Fruit fly (Drosophila melanogaster) whole organism, embryonic: ENCODE data around the gene CG15330.
A peak's percentile ranks its signal among the peaks of the same experiment; 100 is the strongest.

ENCODE experiments used
- Ada2b ChIP-seq: fragments of 200-800 bp; sonication (Bioruptor generic); IDR thresholded peaks from 2 replicates; pipeline ENCODE4 v1.3.6; 2022; ENCODE audit warnings: missing biosample characterization, missing genetic modification characterization
- B-H2 ChIP-seq: fragments of 200-800 bp; sonication (Bioruptor generic); optimal IDR thresholded peaks from 2 replicates; lab custom pipeline; 2018; ENCODE audit warnings: missing biosample characterization, mild to moderate bottlenecking, missing genetic modification characterization
- CG10274 ChIP-seq: fragments of 200-800 bp; sonication (Bioruptor generic); optimal IDR thresholded peaks from 3 replicates; lab custom pipeline; 2017; ENCODE audit warnings: missing biosample characterization, mild to moderate bottlenecking, missing genetic modification characterization
- CG11456 ChIP-seq: fragments of 200-800 bp; sonication (Bioruptor generic); IDR thresholded peaks from 3 replicates; pipeline ENCODE4 v1.3.6; 2022; ENCODE audit warnings: missing biosample characterization, missing genetic modification characterization
- CG11723 ChIP-seq: fragments of 200-800 bp; sonication (Bioruptor generic); optimal IDR thresholded peaks from 2 replicates; lab custom pipeline; 2017; ENCODE audit warnings: missing biosample characterization, mild to moderate bottlenecking, missing genetic modification characterization
- CG12744 ChIP-seq: fragments of 200-800 bp; sonication (Bioruptor generic); optimal IDR thresholded peaks from 2 replicates; lab custom pipeline; 2016; ENCODE audit warnings: missing biosample characterization, missing genetic modification characterization
- CG12769 ChIP-seq: fragments of 200-800 bp; sonication (Bioruptor generic); optimal IDR thresholded peaks from 2 replicates; lab custom pipeline; 2019; ENCODE audit warnings: missing biosample characterization, mild to moderate bottlenecking, missing genetic modification characterization, moderate library complexity
- CG13287 ChIP-seq: fragments of 200-800 bp; sonication (Bioruptor generic); IDR thresholded peaks from 2 replicates; pipeline ENCODE4 v1.3.6; 2022; ENCODE audit warnings: missing biosample characterization, missing genetic modification characterization; ENCODE audit not compliant: partially characterized antibody
- CG14050 ChIP-seq: fragments of 200-800 bp; sonication (Bioruptor generic); IDR thresholded peaks from 3 replicates; pipeline ENCODE4 v1.3.6; 2022; ENCODE audit warnings: missing biosample characterization, missing genetic modification characterization
- CG17359 ChIP-seq: fragments of 200-800 bp; sonication (Bioruptor generic); optimal IDR thresholded peaks from 3 replicates; lab custom pipeline; 2018; ENCODE audit warnings: missing biosample characterization, mild to moderate bottlenecking, missing genetic modification characterization, moderate library complexity
- CG17385 ChIP-seq: fragments of 200-800 bp; sonication (Bioruptor generic); optimal IDR thresholded peaks from 3 replicates; lab custom pipeline; 2018; ENCODE audit warnings: missing biosample characterization, mild to moderate bottlenecking, missing genetic modification characterization
- CG18262 ChIP-seq: fragments of 200-800 bp; optimal IDR thresholded peaks from 3 replicates; lab custom pipeline; 2019; ENCODE audit warnings: missing biosample characterization, mild to moderate bottlenecking, missing genetic modification characterization, moderate library complexity
- CG2678 ChIP-seq: fragments of 200-800 bp; sonication (Bioruptor generic); optimal IDR thresholded peaks from 3 replicates; lab custom pipeline; 2019; ENCODE audit warnings: missing biosample characterization, mild to moderate bottlenecking, missing genetic modification characterization, moderate library complexity
- CG3065 ChIP-seq: fragments of 200-800 bp; sonication (Bioruptor generic); optimal IDR thresholded peaks from 2 replicates; lab custom pipeline; 2016; ENCODE audit warnings: missing biosample characterization, missing genetic modification characterization
- CG31224 ChIP-seq: fragments of 200-800 bp; sonication (Bioruptor generic); IDR thresholded peaks from 2 replicates; pipeline ENCODE4 v1.3.6; 2022; ENCODE audit warnings: missing biosample characterization, missing genetic modification characterization
- CG32532 ChIP-seq: fragments of 200-800 bp; sonication (Bioruptor generic); IDR thresholded peaks from 2 replicates; pipeline ENCODE4 v1.3.6; 2022; ENCODE audit warnings: missing biosample characterization, missing genetic modification characterization
- CG3407 ChIP-seq: fragments of 200-800 bp; sonication (Bioruptor generic); optimal IDR thresholded peaks from 2 replicates; lab custom pipeline; 2018; ENCODE audit warnings: missing biosample characterization, mild to moderate bottlenecking, missing genetic modification characterization
- CG42726 ChIP-seq: fragments of 200-800 bp; sonication (Bioruptor generic); IDR thresholded peaks from 2 replicates; pipeline ENCODE4 v1.3.6; 2022; ENCODE audit warnings: missing biosample characterization, missing genetic modification characterization; ENCODE audit not compliant: partially characterized antibody
- CG4820 ChIP-seq: fragments of 200-800 bp; sonication (Bioruptor generic); optimal IDR thresholded peaks from 3 replicates; lab custom pipeline; 2016; ENCODE audit warnings: missing biosample characterization, missing genetic modification characterization
- CG5245 ChIP-seq: fragments of 200-800 bp; sonication (Bioruptor generic); optimal IDR thresholded peaks from 3 replicates; lab custom pipeline; 2016; ENCODE audit warnings: missing biosample characterization, missing genetic modification characterization
- CG5953 ChIP-seq: fragments of 200-800 bp; sonication (Bioruptor generic); IDR thresholded peaks from 2 replicates; pipeline ENCODE4 v1.3.6; 2022; ENCODE audit warnings: missing biosample characterization, missing genetic modification characterization
- CG8290 ChIP-seq, 3 experiments: fragments of 200-800 bp; sonication (Bioruptor generic); optimal IDR thresholded peaks; 2 replicates each; lab custom pipeline; 2016 to 2019; ENCODE audit warnings: missing biosample characterization in 3 of 3, missing genetic modification characterization in 3 of 3, mild to moderate bottlenecking in 2 of 3, moderate library complexity in 1 of 3
- CG8478 ChIP-seq: fragments of >200 bp; optimal IDR thresholded peaks from 2 replicates; lab custom pipeline; 2018
- Dp ChIP-seq: fragments of 200-800 bp; sonication (Bioruptor generic); optimal IDR thresholded peaks from 2 replicates; lab custom pipeline; 2018; ENCODE audit warnings: missing biosample characterization, mild to moderate bottlenecking, missing genetic modification characterization, moderate library complexity
- Drgx ChIP-seq: fragments of 200-800 bp; sonication (Bioruptor generic); IDR thresholded peaks from 2 replicates; pipeline ENCODE4 v1.3.6; 2022; ENCODE audit warnings: missing biosample characterization, missing genetic modification characterization
- E2f2 ChIP-seq: fragments of 200-800 bp; sonication (Bioruptor generic); IDR thresholded peaks from 2 replicates; pipeline ENCODE4 v1.3.6; 2022; ENCODE audit warnings: missing biosample characterization, missing genetic modification characterization
- Fer1 ChIP-seq: fragments of 200-800 bp; sonication (Bioruptor generic); optimal IDR thresholded peaks from 2 replicates; lab custom pipeline; 2017; ENCODE audit warnings: missing biosample characterization, mild to moderate bottlenecking, missing genetic modification characterization
- HLHmδ ChIP-seq: fragments of 200-800 bp; sonication (Bioruptor generic); optimal IDR thresholded peaks from 2 replicates; lab custom pipeline; 2018; ENCODE audit warnings: missing biosample characterization, mild to moderate bottlenecking, missing genetic modification characterization, moderate library complexity
- Hr39 ChIP-seq: fragments of >200 bp; optimal IDR thresholded peaks from 2 replicates; lab custom pipeline; 2017
- PHDP ChIP-seq: fragments of 200-800 bp; sonication (Bioruptor generic); optimal IDR thresholded peaks from 3 replicates; lab custom pipeline; 2018; ENCODE audit warnings: missing biosample characterization, mild to moderate bottlenecking, missing genetic modification characterization, moderate library complexity
- Usf ChIP-seq: fragments of 200-800 bp; sonication (Bioruptor generic); optimal IDR thresholded peaks from 2 replicates; lab custom pipeline; 2017; ENCODE audit warnings: missing genotype, missing biosample characterization, missing genetic modification characterization
- Xrp1 ChIP-seq: fragments of 200-800 bp; sonication (Bioruptor generic); IDR thresholded peaks from 2 replicates; pipeline ENCODE4 v1.3.6; 2022; ENCODE audit warnings: missing biosample characterization, missing genetic modification characterization
- bbx ChIP-seq: fragments of 200-800 bp; sonication (Bioruptor generic); IDR thresholded peaks from 2 replicates; pipeline ENCODE4 v1.3.6; 2022; ENCODE audit warnings: missing biosample characterization, missing genetic modification characterization; ENCODE audit not compliant: partially characterized antibody
- crc ChIP-seq: fragments of 200-800 bp; sonication (Bioruptor generic); optimal IDR thresholded peaks from 2 replicates; lab custom pipeline; 2016; ENCODE audit warnings: missing biosample characterization, missing genetic modification characterization
- crol ChIP-seq: fragments of 200-800 bp; sonication (Bioruptor generic); IDR thresholded peaks from 2 replicates; pipeline ENCODE4 v1.3.6; 2022; ENCODE audit warnings: missing biosample characterization, missing genetic modification characterization
- da ChIP-seq: fragments of 200-800 bp; sonication (Bioruptor generic); optimal IDR thresholded peaks from 2 replicates; lab custom pipeline; 2016; ENCODE audit warnings: missing biosample characterization, missing genetic modification characterization
- danr ChIP-seq: fragments of 200-800 bp; sonication (Bioruptor generic); IDR thresholded peaks from 2 replicates; pipeline ENCODE4 v1.3.6; 2022; ENCODE audit warnings: missing biosample characterization, missing genetic modification characterization
- gem ChIP-seq: fragments of 200-800 bp; sonication (Bioruptor generic); optimal IDR thresholded peaks from 2 replicates; lab custom pipeline; 2019; ENCODE audit warnings: missing biosample characterization, mild to moderate bottlenecking, missing genetic modification characterization, moderate library complexity
- h ChIP-seq: fragments of >200 bp; optimal IDR thresholded peaks from 2 replicates; lab custom pipeline; 2017
- lab ChIP-seq: fragments of 200-800 bp; sonication (Bioruptor generic); optimal IDR thresholded peaks from 3 replicates; lab custom pipeline; 2017; ENCODE audit warnings: missing biosample characterization, missing genetic modification characterization, mild to moderate bottlenecking, moderate library complexity, missing genetic modification reagents
- lola ChIP-seq, 3 experiments: fragments of >200 bp in 2 of 3; fragments of 200-800 bp in 1 of 3; sonication (Bioruptor generic) in 1 of 3; optimal IDR thresholded peaks; 2 replicates each; lab custom pipeline; 2017 to 2019; ENCODE audit warnings: missing biosample characterization in 3 of 3, missing genetic modification characterization in 3 of 3, mild to moderate bottlenecking in 1 of 3, moderate library complexity in 1 of 3
- nom ChIP-seq: fragments of 200-800 bp; sonication (Bioruptor generic); optimal IDR thresholded peaks from 2 replicates; lab custom pipeline; 2017; ENCODE audit warnings: missing biosample characterization, missing genetic modification characterization, mild to moderate bottlenecking, moderate library complexity, missing genetic modification reagents
- odd ChIP-seq: fragments of 200-800 bp; sonication (Bioruptor generic); optimal IDR thresholded peaks from 2 replicates; lab custom pipeline; 2017; ENCODE audit warnings: missing biosample characterization, mild to moderate bottlenecking, missing genetic modification characterization
- repo ChIP-seq: fragments of 200-800 bp; sonication (Bioruptor generic); optimal IDR thresholded peaks from 2 replicates; lab custom pipeline; 2016; ENCODE audit warnings: missing biosample characterization, missing genetic modification characterization
- sob ChIP-seq: fragments of 200-800 bp; sonication (Bioruptor generic); IDR thresholded peaks from 2 replicates; pipeline ENCODE4 v1.3.6; 2022; ENCODE audit warnings: missing biosample characterization, missing genetic modification characterization
- ssp ChIP-seq: fragments of 200-800 bp; sonication (Bioruptor generic); IDR thresholded peaks from 2 replicates; pipeline ENCODE4 v1.3.6; 2022; ENCODE audit warnings: missing biosample characterization, missing genetic modification characterization
- vfl ChIP-seq: fragments of 200-800 bp; sonication (Bioruptor generic); optimal IDR thresholded peaks from 2 replicates; lab custom pipeline; 2016; ENCODE audit warnings: missing biosample characterization, missing genetic modification characterization
- wdn ChIP-seq: fragments of 200-800 bp; sonication (Bioruptor generic); IDR thresholded peaks from 2 replicates; pipeline ENCODE4 v1.3.6; 2022; ENCODE audit warnings: missing biosample characterization, missing genetic modification characterization
- wek ChIP-seq: fragments of 200-800 bp; sonication (Bioruptor generic); optimal IDR thresholded peaks from 3 replicates; lab custom pipeline; 2018; ENCODE audit warnings: missing biosample characterization, mild to moderate bottlenecking, missing genetic modification characterization, moderate library complexity
- zen ChIP-seq: fragments of 200-800 bp; sonication (Bioruptor generic); optimal IDR thresholded peaks from 3 replicates; lab custom pipeline; 2018; ENCODE audit warnings: missing biosample characterization, mild to moderate bottlenecking, missing genetic modification characterization, moderate library complexity
- zen2 ChIP-seq: fragments of 200-800 bp; sonication (Bioruptor generic); IDR thresholded peaks from 3 replicates; pipeline ENCODE4 v1.3.6; 2022; ENCODE audit warnings: missing biosample characterization, missing genetic modification characterization; ENCODE audit not compliant: partially characterized antibody

CG15330 gene

dm6 chrX:7934679-7935078 is 21.2 kb upstream of the CG15330 start, which contains the start of gene RpS14b (continued):
- TF ChIP-seq CG17359 (tag; lab: Kevin White, UChicago) (peak; percentile 14), Fer1 (GFP tag; lab: Kevin White, UChicago) (peak; percentile 77), CG11456 (GFP tag; lab: Robert Waterston, UW) (peak; percentile 80; the same call in 2 of the 3 replicates), wdn (GFP tag; lab: Robert Waterston, UW) (peak; percentile 51), bbx (peak; percentile 80), Xrp1 (GFP tag; lab: Robert Waterston, UW) (no peak), nom (GFP tag; lab: Kevin White, UChicago) (peak; percentile 73), CG12744 (GFP tag; lab: Kevin White, UChicago) (no peak), Hr39 (lab: Kevin White, UChicago) (no peak), CG12769 (tag; lab: Kevin White, UChicago) (peak; percentile 37), CG10274 (GFP tag; lab: Kevin White, UChicago) (peak; percentile 43), CG8290 (GFP tag; optimal IDR thresholded peaks at IDR 0.05; lab: Kevin White, UChicago) (peak; percentile 15), CG8290 (tag; optimal IDR thresholded peaks at IDR 0.05; lab: Kevin White, UChicago) (peak in 1 of 2 experiments; percentile 88), zen2 (GFP tag; lab: Robert Waterston, UW) (peak; percentile 62; the same call in 1 of the 3 replicates), CG18262 (tag; lab: Kevin White, UChicago) (peak; percentile 22), da (GFP tag; lab: Kevin White, UChicago) (peak; percentile 48), Ada2b (GFP tag; lab: Robert Waterston, UW) (peak; percentile 47; the same call in 1 of the 2 replicates), PHDP (tag; lab: Kevin White, UChicago) (peak; percentile 51), sob (GFP tag; lab: Robert Waterston, UW) (peak; percentile 80), danr (GFP tag; lab: Robert Waterston, UW) (0 out of 2 replicates have a peak, but pooled peaks have one; percentile 13), repo (peak; percentile 28), gem (tag; lab: Kevin White, UChicago) (peak; percentile 23), Drgx (GFP tag; lab: Robert Waterston, UW) (no peak), zen (peak; percentile 25), odd (peak; percentile 70), CG42726 (GFP tag; lab: Robert Waterston, UW) (peak; percentile 70; the same call in 1 of the 2 replicates), CG4820 (no peak), lola (GFP tag; optimal IDR thresholded peaks at IDR 0.05; lab: Kevin White, UChicago) (no peak), CG17385 (GFP tag; lab: Kevin White, UChicago) (peak; percentile 66), CG11723 (GFP tag; lab: Kevin White, UChicago) (peak; percentile 15), CG5953 (GFP tag; lab: Robert Waterston, UW) (no peak), lab (GFP tag; lab: Kevin White, UChicago) (peak; percentile 87), CG3407 (GFP tag; lab: Kevin White, UChicago) (peak; percentile 40), CG32532 (peak; percentile 83), B-H2 (GFP tag; lab: Kevin White, UChicago) (peak; percentile 87), CG8478 (no peak), E2f2 (GFP tag; lab: Robert Waterston, UW) (peak; percentile 60), CG2678 (tag; lab: Kevin White, UChicago) (peak; percentile 31), CG13287 (peak; percentile 82), h (lab: Kevin White, UChicago) (no peak), CG14050 (GFP tag; lab: Robert Waterston, UW) (peak; percentile 58), CG5245 (GFP tag; lab: Kevin White, UChicago) (peak; percentile 20), HLHmδ (GFP tag; lab: Kevin White, UChicago) (peak; percentile 59), crol (GFP tag; lab: Robert Waterston, UW) (no peak), CG31224 (GFP tag; lab: Robert Waterston, UW) (peak; percentile 47), wek (GFP tag; lab: Kevin White, UChicago) (peak; percentile 24), crc (peak; percentile 35), Usf (no peak), vfl (GFP tag; lab: Kevin White, UChicago) (peak; percentile 35), Dp (GFP tag; lab: Kevin White, UChicago) (peak; percentile 19), ssp (GFP tag; lab: Robert Waterston, UW) (peak; percentile 58), CG3065 (GFP tag; lab: Kevin White, UChicago) (no peak)
